Fruit fly (Drosophila melanogaster) whole organism, embryonic: ENCODE measurements around the gene CG14625.
A peak's percentile ranks its signal among the peaks of the same experiment; 100 is the strongest.

ENCODE experiments used
- Abd-B ChIP-seq: fragments of 200-800 bp; sonication (Bioruptor generic); optimal IDR thresholded peaks from 2 replicates; lab custom pipeline; 2018; ENCODE audit warnings: missing biosample characterization, mild to moderate bottlenecking, missing genetic modification characterization, moderate library complexity
- Atf-2 ChIP-seq: fragments of 200-800 bp; sonication (Bioruptor generic); optimal IDR thresholded peaks from 2 replicates; lab custom pipeline; 2016; ENCODE audit warnings: missing biosample characterization, missing genetic modification characterization
- BEAF-32 ChIP-seq: fragments of 200-800 bp; sonication (Bioruptor generic); optimal IDR thresholded peaks from 3 replicates; lab custom pipeline; 2017; ENCODE audit warnings: missing biosample characterization, missing genetic modification characterization, mild to moderate bottlenecking, moderate library complexity, missing genetic modification reagents
- CG10267 ChIP-seq: fragments of 200-800 bp; sonication (Bioruptor generic); optimal IDR thresholded peaks from 2 replicates; lab custom pipeline; 2018; ENCODE audit warnings: missing biosample characterization, mild to moderate bottlenecking, missing genetic modification characterization, moderate library complexity
- CG11695 ChIP-seq: fragments of 200-800 bp; sonication (Bioruptor generic); IDR thresholded peaks from 3 replicates; pipeline ENCODE4 v1.3.6; 2022; ENCODE audit warnings: missing biosample characterization, missing genetic modification characterization
- CG12391 ChIP-seq: fragments of 200-800 bp; sonication (Bioruptor generic); optimal IDR thresholded peaks from 3 replicates; lab custom pipeline; 2018; ENCODE audit warnings: missing biosample characterization, mild to moderate bottlenecking, missing genetic modification characterization, moderate library complexity
- CG13894 ChIP-seq: fragments of 200-800 bp; sonication (Bioruptor generic); optimal IDR thresholded peaks from 3 replicates; lab custom pipeline; 2018; ENCODE audit warnings: missing biosample characterization, mild to moderate bottlenecking, missing genetic modification characterization, moderate library complexity
- CG14050 ChIP-seq: fragments of 200-800 bp; sonication (Bioruptor generic); IDR thresholded peaks from 3 replicates; pipeline ENCODE4 v1.3.6; 2022; ENCODE audit warnings: missing biosample characterization, missing genetic modification characterization
- CG15479 ChIP-seq: fragments of 200-800 bp; sonication (Bioruptor generic); optimal IDR thresholded peaks from 3 replicates; lab custom pipeline; 2019; ENCODE audit warnings: missing biosample characterization, mild to moderate bottlenecking, missing genetic modification characterization, moderate library complexity
- CG18011 ChIP-seq: fragments of 200-800 bp; sonication (Bioruptor generic); optimal IDR thresholded peaks from 2 replicates; lab custom pipeline; 2017; ENCODE audit warnings: missing biosample characterization, missing genetic modification characterization, mild to moderate bottlenecking, moderate library complexity, missing genotype
- CG18262 ChIP-seq: fragments of 200-800 bp; optimal IDR thresholded peaks from 3 replicates; lab custom pipeline; 2019; ENCODE audit warnings: missing biosample characterization, mild to moderate bottlenecking, missing genetic modification characterization, moderate library complexity
- CG18619 ChIP-seq: fragments of 200-800 bp; sonication (Bioruptor generic); optimal IDR thresholded peaks from 3 replicates; lab custom pipeline; 2017; ENCODE audit warnings: missing biosample characterization, mild to moderate bottlenecking, missing genetic modification characterization
- CG30431 ChIP-seq: fragments of 200-800 bp; sonication (Bioruptor generic); optimal IDR thresholded peaks from 2 replicates; lab custom pipeline; 2017; ENCODE audit warnings: missing biosample characterization, missing genetic modification characterization
- CG31365 ChIP-seq: fragments of 200-800 bp; sonication (Bioruptor generic); optimal IDR thresholded peaks from 2 replicates; lab custom pipeline; 2018; ENCODE audit warnings: missing biosample characterization, mild to moderate bottlenecking, missing genetic modification characterization
- CG34224 ChIP-seq: fragments of 200-800 bp; sonication (Bioruptor generic); IDR thresholded peaks from 3 replicates; pipeline ENCODE4 v1.3.6; 2022; ENCODE audit warnings: missing biosample characterization, missing genetic modification characterization; ENCODE audit not compliant: partially characterized antibody
- CG34422 ChIP-seq: fragments of 200-800 bp; sonication (Bioruptor generic); IDR thresholded peaks from 3 replicates; pipeline ENCODE4 v1.3.6; 2022; ENCODE audit warnings: missing biosample characterization, missing genetic modification characterization
- CG3838 ChIP-seq: fragments of 200-800 bp; sonication (Bioruptor generic); optimal IDR thresholded peaks from 3 replicates; lab custom pipeline; 2016; ENCODE audit warnings: missing biosample characterization, missing genetic modification characterization
- CG43689 ChIP-seq: fragments of 200-800 bp; sonication (Bioruptor generic); IDR thresholded peaks from 2 replicates; pipeline ENCODE4 v1.3.6; 2022; ENCODE audit warnings: missing biosample characterization, missing genetic modification characterization
- CG4424 ChIP-seq: fragments of 200-800 bp; sonication (Bioruptor generic); optimal IDR thresholded peaks from 3 replicates; lab custom pipeline; 2016; ENCODE audit warnings: missing biosample characterization, missing genetic modification characterization
- CG6254 ChIP-seq: fragments of 200-800 bp; sonication (Bioruptor generic); optimal IDR thresholded peaks from 3 replicates; lab custom pipeline; 2017; ENCODE audit warnings: mild to moderate bottlenecking, missing biosample characterization, missing genetic modification reagents, missing genetic modification characterization
- CG6854 ChIP-seq: fragments of 200-800 bp; sonication (Bioruptor generic); optimal IDR thresholded peaks from 3 replicates; lab custom pipeline; 2017; ENCODE audit warnings: missing biosample characterization, mild to moderate bottlenecking, missing genetic modification characterization
- CG7556 ChIP-seq: fragments of 200-800 bp; sonication (Bioruptor generic); optimal IDR thresholded peaks from 2 replicates; lab custom pipeline; 2017; ENCODE audit warnings: missing biosample characterization, mild to moderate bottlenecking, missing genetic modification characterization
- CG7987 ChIP-seq: fragments of 200-800 bp; sonication (Bioruptor generic); optimal IDR thresholded peaks from 2 replicates; lab custom pipeline; 2018; ENCODE audit warnings: missing biosample characterization, mild to moderate bottlenecking, missing genetic modification characterization, moderate library complexity
- CG8478 ChIP-seq: fragments of >200 bp; optimal IDR thresholded peaks from 2 replicates; lab custom pipeline; 2018
- CG9727 ChIP-seq: fragments of 200-800 bp; sonication (Bioruptor generic); optimal IDR thresholded peaks from 3 replicates; lab custom pipeline; 2017; ENCODE audit warnings: missing biosample characterization, mild to moderate bottlenecking, missing genetic modification characterization
- D19B ChIP-seq: fragments of 200-800 bp; sonication (Bioruptor generic); optimal IDR thresholded peaks from 2 replicates; lab custom pipeline; 2017; ENCODE audit warnings: missing biosample characterization, mild to moderate bottlenecking, missing genetic modification characterization
- Drgx ChIP-seq: fragments of 200-800 bp; sonication (Bioruptor generic); IDR thresholded peaks from 2 replicates; pipeline ENCODE4 v1.3.6; 2022; ENCODE audit warnings: missing biosample characterization, missing genetic modification characterization
- Fer3 ChIP-seq: fragments of 200-800 bp; sonication (Bioruptor generic); optimal IDR thresholded peaks from 2 replicates; lab custom pipeline; 2018; ENCODE audit warnings: missing biosample characterization, mild to moderate bottlenecking, missing genetic modification characterization, moderate library complexity
- Kr ChIP-seq: fragments of 200-800 bp; sonication (Bioruptor generic); optimal IDR thresholded peaks from 2 replicates; lab custom pipeline; 2017; ENCODE audit warnings: missing biosample characterization, mild to moderate bottlenecking, missing genetic modification characterization
- NC2β ChIP-seq: fragments of 200-800 bp; sonication (Bioruptor generic); optimal IDR thresholded peaks from 2 replicates; lab custom pipeline; 2016; ENCODE audit warnings: missing biosample characterization, missing genetic modification characterization
- NFAT ChIP-seq: fragments of 200-800 bp; sonication (Bioruptor generic); IDR thresholded peaks from 2 replicates; pipeline ENCODE4 v1.3.6; 2022; ENCODE audit warnings: missing biosample characterization, missing genetic modification characterization
- Poxn ChIP-seq: fragments of 200-800 bp; sonication (Bioruptor generic); IDR thresholded peaks from 2 replicates; pipeline ENCODE4 v1.3.6; 2022; ENCODE audit warnings: missing biosample characterization, missing genetic modification characterization
- ci ChIP-seq: fragments of 200-800 bp; sonication (Bioruptor generic); IDR thresholded peaks from 3 replicates; pipeline ENCODE4 v1.3.6; 2022; ENCODE audit warnings: missing biosample characterization, missing genetic modification characterization
- dpn ChIP-seq, 2 experiments: fragments of 200-800 bp; sonication (Bioruptor generic); optimal IDR thresholded peaks; 3 replicates each; lab custom pipeline; 2016; ENCODE audit warnings: missing biosample characterization in 2 of 2, missing genetic modification characterization in 2 of 2
- fd102C ChIP-seq: fragments of 200-800 bp; sonication (Bioruptor generic); optimal IDR thresholded peaks from 2 replicates; lab custom pipeline; 2018; ENCODE audit warnings: missing biosample characterization, mild to moderate bottlenecking, missing genetic modification characterization, moderate library complexity
- fd64A ChIP-seq: fragments of 200-800 bp; sonication (Bioruptor generic); optimal IDR thresholded peaks from 3 replicates; lab custom pipeline; 2018; ENCODE audit warnings: missing biosample characterization, mild to moderate bottlenecking, missing genetic modification characterization
- gfzf ChIP-seq: fragments of 200-800 bp; sonication (Bioruptor generic); optimal IDR thresholded peaks from 2 replicates; lab custom pipeline; 2016; ENCODE audit warnings: missing biosample characterization, mild to moderate bottlenecking, missing genetic modification characterization, moderate library complexity
- gsb ChIP-seq: fragments of 200-800 bp; sonication (Bioruptor generic); IDR thresholded peaks from 2 replicates; pipeline ENCODE4 v1.3.6; 2022; ENCODE audit warnings: missing biosample characterization, missing genetic modification characterization
- hkb ChIP-seq, 2 experiments: fragments of 200-800 bp in 1 of 2; fragments of >200 bp in 1 of 2; sonication (Bioruptor generic) in 1 of 2; IDR thresholded peaks in 1 of 2; optimal IDR thresholded peaks in 1 of 2; 2 replicates each; pipeline versions ENCODE4 v1.3.6 to Lab custom; 2017 to 2022; ENCODE audit warnings: missing biosample characterization in 1 of 2, missing genetic modification characterization in 1 of 2
- kay ChIP-seq: fragments of 200-800 bp; sonication (Bioruptor generic); optimal IDR thresholded peaks from 2 replicates; lab custom pipeline; 2016; ENCODE audit warnings: missing biosample characterization, missing genetic modification characterization
- org-1 ChIP-seq: fragments of 200-800 bp; sonication (Bioruptor generic); optimal IDR thresholded peaks from 2 replicates; lab custom pipeline; 2017; ENCODE audit warnings: missing biosample characterization, missing genetic modification characterization
- pita ChIP-seq: fragments of 200-800 bp; sonication (Bioruptor generic); optimal IDR thresholded peaks from 2 replicates; lab custom pipeline; 2017; ENCODE audit warnings: missing biosample characterization, mild to moderate bottlenecking, missing genetic modification characterization
- psq ChIP-seq: fragments of 200-800 bp; sonication (Bioruptor generic); optimal IDR thresholded peaks from 2 replicates; lab custom pipeline; 2017; ENCODE audit warnings: missing biosample characterization, missing genetic modification characterization
- sd ChIP-seq: fragments of 200-800 bp; sonication (Bioruptor generic); optimal IDR thresholded peaks from 3 replicates; lab custom pipeline; 2018; ENCODE audit warnings: missing biosample characterization, mild to moderate bottlenecking, missing genetic modification characterization, moderate library complexity
- sens-2 ChIP-seq: fragments of 200-800 bp; sonication (Bioruptor generic); IDR thresholded peaks from 2 replicates; pipeline ENCODE4 v1.3.6; 2022; ENCODE audit warnings: missing biosample characterization, missing genetic modification characterization
- sr ChIP-seq: fragments of 200-800 bp; sonication (Bioruptor generic); IDR thresholded peaks from 3 replicates; pipeline ENCODE4 v1.3.6; 2022; ENCODE audit warnings: missing biosample characterization, missing genetic modification characterization
- tgo ChIP-seq: fragments of 200-800 bp; sonication (Bioruptor generic); IDR thresholded peaks from 3 replicates; pipeline ENCODE4 v1.3.6; 2022; ENCODE audit warnings: missing biosample characterization, missing genetic modification characterization
- tin ChIP-seq: fragments of 200-800 bp; sonication (Bioruptor generic); optimal IDR thresholded peaks from 3 replicates; lab custom pipeline; 2016; ENCODE audit warnings: missing biosample characterization, missing genetic modification characterization
- tna ChIP-seq: fragments of 200-800 bp; sonication (Bioruptor generic); IDR thresholded peaks from 2 replicates; pipeline ENCODE4 v1.3.6; 2022; ENCODE audit warnings: missing biosample characterization, missing genetic modification characterization; ENCODE audit not compliant: partially characterized antibody
- twi ChIP-seq: fragments of 200-800 bp; optimal IDR thresholded peaks from 2 replicates; lab custom pipeline; 2019; ENCODE audit warnings: missing biosample characterization, mild to moderate bottlenecking, missing genetic modification characterization, moderate library complexity
- zen ChIP-seq: fragments of 200-800 bp; sonication (Bioruptor generic); optimal IDR thresholded peaks from 3 replicates; lab custom pipeline; 2018; ENCODE audit warnings: missing biosample characterization, mild to moderate bottlenecking, missing genetic modification characterization, moderate library complexity

CG14625 gene

dm6 chrX:1239832-1240231, 40.5 kb downstream of the CG14625 start, which contains the start of gene CG11403 (continued):
- TF ChIP-seq CG9727 (GFP tag; lab: Kevin White, UChicago), result peak; percentile 27
- TF ChIP-seq sens-2 (GFP tag; lab: Robert Waterston, UW), result no peak
- TF ChIP-seq kay, result no peak
- TF ChIP-seq gsb (GFP tag; lab: Robert Waterston, UW), result no peak
- no peak for TF ChIP-seq Kr (GFP tag; lab: Kevin White, UChicago)
- peak; percentile 74 for TF ChIP-seq hkb (optimal IDR thresholded peaks at IDR 0.05; lab: Kevin White, UChicago)
- TF ChIP-seq hkb (GFP tag; IDR thresholded peaks at IDR 0.05; lab: Robert Waterston, UW), result no peak
- no peak for TF ChIP-seq fd64A (GFP tag; lab: Kevin White, UChicago)
- TF ChIP-seq CG43689 (GFP tag; lab: Robert Waterston, UW), result no peak
- no peak for TF ChIP-seq pita
- peak; percentile 0 for TF ChIP-seq sd (tag; lab: Kevin White, UChicago)
- peak; percentile 5 for TF ChIP-seq NC2β (GFP tag; lab: Kevin White, UChicago)
- TF ChIP-seq CG3838 (GFP tag; lab: Kevin White, UChicago), result no peak
- TF ChIP-seq Poxn, result no peak
- TF ChIP-seq CG31365 (tag; lab: Kevin White, UChicago), result no peak
- no peak for TF ChIP-seq CG6854
- peak; percentile 12 for TF ChIP-seq CG13894 (tag; lab: Kevin White, UChicago)
- no peak for TF ChIP-seq Drgx (GFP tag; lab: Robert Waterston, UW)
- no peak for TF ChIP-seq tgo (GFP tag; lab: Robert Waterston, UW)
- TF ChIP-seq dpn (GFP tag; optimal IDR thresholded peaks at IDR 0.05; lab: Kevin White, UChicago), result peak in 1 of 2 experiments; percentile 2
- TF ChIP-seq CG12391, result peak; percentile 34
- TF ChIP-seq CG34224, result peak; percentile 74
- no peak for TF ChIP-seq CG6254 (GFP tag; lab: Kevin White, UChicago)
- peak; percentile 4 for TF ChIP-seq zen (tag; lab: Kevin White, UChicago)
- TF ChIP-seq fd102C (GFP tag; lab: Kevin White, UChicago), result no peak
- no peak for TF ChIP-seq CG7556 (GFP tag; lab: Kevin White, UChicago)
- no peak for TF ChIP-seq tna (GFP tag; lab: Robert Waterston, UW)
- TF ChIP-seq org-1 (GFP tag; lab: Kevin White, UChicago), result no peak
- no peak for TF ChIP-seq CG14050
- no peak for TF ChIP-seq CG18011 (GFP tag; lab: Kevin White, UChicago)
- TF ChIP-seq ci, result no peak
- no peak for TF ChIP-seq NFAT
- no peak for TF ChIP-seq Abd-B (GFP tag; lab: Kevin White, UChicago)
- TF ChIP-seq twi (tag; lab: Kevin White, UChicago), result no peak
- no peak for TF ChIP-seq CG4424 (GFP tag; lab: Kevin White, UChicago)
- TF ChIP-seq CG18619, result no peak
- peak; percentile 20 for TF ChIP-seq CG10267 (tag; lab: Kevin White, UChicago)
- TF ChIP-seq CG8478, result no peak
- no peak for TF ChIP-seq CG30431 (GFP tag; lab: Kevin White, UChicago)
- TF ChIP-seq BEAF-32 (GFP tag; lab: Kevin White, UChicago), result peak; percentile 95
- TF ChIP-seq tin, result no peak
- TF ChIP-seq D19B (GFP tag; lab: Kevin White, UChicago), result no peak
- TF ChIP-seq CG7987 (GFP tag; lab: Kevin White, UChicago), result no peak
- no peak for TF ChIP-seq CG15479 (GFP tag; lab: Kevin White, UChicago)
- peak; percentile 91 for TF ChIP-seq gfzf (GFP tag; lab: Kevin White, UChicago)
- TF ChIP-seq psq (GFP tag; lab: Kevin White, UChicago), result no peak
- peak; percentile 13 for TF ChIP-seq CG18262 (tag; lab: Kevin White, UChicago)
- TF ChIP-seq Atf-2 (GFP tag; lab: Kevin White, UChicago), result no peak
- TF ChIP-seq Fer3 (tag; lab: Kevin White, UChicago), result no peak
- no peak for TF ChIP-seq CG34422 (GFP tag; lab: Robert Waterston, UW)
- no peak for TF ChIP-seq sr (GFP tag; lab: Robert Waterston, UW)
- TF ChIP-seq CG11695 (GFP tag; lab: Robert Waterston, UW), result no peak
